Worm (Caenorhabditis elegans) whole organism, L1 larva: Measurements from ENCODE around the gene ZC250.5.

ENCODE experiments used
- fkh-10 ChIP-seq: sonication (generic microtip); optimal IDR thresholded peaks from 2 replicates; lab custom pipeline; 2017; ENCODE audit warnings: missing biosample characterization, missing genetic modification reagents, missing genetic modification characterization
- grh-1 ChIP-seq: fragments of 200-800 bp; sonication (Bioruptor generic); IDR thresholded peaks from 2 replicates; pipeline ENCODE4 v1.3.6; 2022; ENCODE audit warnings: missing genetic modification reagents, missing genetic modification characterization, missing compliant biosample characterization
- lin-13 ChIP-seq: fragments of 150-350 bp; optimal IDR thresholded peaks from 2 replicates; lab custom pipeline; 2014; ENCODE audit warnings: missing biosample characterization, missing genetic modification reagents, missing genetic modification characterization
- lin-35 ChIP-seq, 2 experiments: fragments of 150-350 bp; optimal IDR thresholded peaks; 2 replicates each; lab custom pipeline; 2014; ENCODE audit warnings: missing biosample characterization in 2 of 2, missing genetic modification characterization in 2 of 2, missing genetic modification reagents in 2 of 2
- lin-39 ChIP-seq: fragments of 150-350 bp; optimal IDR thresholded peaks from 2 replicates; lab custom pipeline; 2014; ENCODE audit warnings: missing biosample characterization, missing genetic modification reagents, missing genetic modification characterization
- nhr-12 ChIP-seq: sonication (generic microtip); optimal IDR thresholded peaks from 2 replicates; lab custom pipeline; 2017; ENCODE audit warnings: missing biosample characterization, missing genetic modification characterization
- nhr-237 ChIP-seq: fragments of 150-350 bp; optimal IDR thresholded peaks from 2 replicates; lab custom pipeline; 2014; ENCODE audit warnings: missing biosample characterization, missing genetic modification characterization
- tbx-2 ChIP-seq: sonication (generic microtip); optimal IDR thresholded peaks from 2 replicates; lab custom pipeline; 2016; ENCODE audit warnings: missing genetic modification characterization, missing compliant biosample characterization

DNA sequence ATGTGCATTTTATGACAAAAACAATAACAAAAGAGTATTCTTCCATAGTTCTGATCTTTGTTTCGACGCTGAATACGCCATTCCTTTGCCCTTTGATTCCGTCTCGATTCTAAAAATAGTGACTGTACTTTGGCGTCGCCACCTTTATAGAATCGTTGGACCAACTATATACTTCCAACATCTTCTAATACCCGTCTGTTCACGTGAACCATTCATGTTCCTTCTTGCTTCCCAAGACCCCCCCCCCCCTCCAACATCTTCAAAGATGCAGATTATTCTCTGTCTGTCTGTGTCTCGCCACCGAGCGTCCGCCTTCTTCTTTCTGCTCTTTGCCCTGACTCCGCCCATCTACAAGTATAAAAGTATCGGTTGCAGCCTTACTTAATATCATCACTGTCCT lies 35.6 kb upstream of the ZC250.5 start:
- TF ChIP-seq lin-35 (GFP tag; optimal IDR thresholded peaks at IDR 0.05; lab: Kevin White, UChicago) (no peak), nhr-237 (tag; lab: Kevin White, UChicago) (no peak), tbx-2 (tag; lab: Kevin White, UChicago) (no peak), nhr-12 (tag; lab: Kevin White, UChicago) (no peak), lin-39 (tag; lab: Kevin White, UChicago) (no peak), grh-1 (GFP tag; lab: Robert Waterston, UW) (no peak), fkh-10 (no peak), lin-13 (GFP tag; lab: Kevin White, UChicago) (no peak)
